Worm (Caenorhabditis elegans) whole organism, L3 larva: ENCODE measurements around the gene srsx-22.

Source experiments
- ceh-82 ChIP-seq: fragments of 150-350 bp; optimal IDR thresholded peaks from 2 replicates; lab custom pipeline; 2014; ENCODE audit warnings: missing biosample characterization, missing genetic modification characterization
- ceh-9 ChIP-seq: sonication (generic microtip); optimal IDR thresholded peaks from 2 replicates; lab custom pipeline; 2018; ENCODE audit warnings: missing biosample characterization, missing genetic modification characterization

DNA sequence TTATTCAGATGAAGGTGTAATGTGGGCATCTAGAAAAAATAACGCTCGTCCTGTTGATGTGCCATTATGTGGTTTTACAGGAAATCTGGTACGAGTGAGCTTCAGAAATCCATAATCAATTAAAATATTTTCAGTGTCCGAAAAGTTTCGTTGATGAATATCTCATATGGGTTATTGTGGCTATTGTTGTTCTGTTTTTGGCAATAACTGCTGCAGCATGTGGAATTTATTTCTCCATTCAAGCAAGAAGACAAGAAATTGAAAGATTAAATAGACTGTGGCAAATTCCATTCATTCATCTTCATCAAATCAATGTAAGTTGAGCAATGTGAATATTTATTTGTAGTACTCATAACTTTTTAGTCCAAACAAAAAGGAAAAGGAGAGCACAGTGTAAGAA lies 37.8 kb downstream of the srsx-22 start:
- TF ChIP-seq ceh-9 (tag; lab: Kevin White, UChicago): no peak
- TF ChIP-seq ceh-82 (tag; lab: Kevin White, UChicago): no peak
